Worm (Caenorhabditis elegans): ENCODE data around the gene frpr-5.

Gene frpr-5

ce11 chrV:13497322-13497847 is 38.5 kb downstream of the frpr-5 start, which contains the start of the genes eea-1 and gut-2 (continued):
- TF ChIP-seq R02D3.7 (tag; optimal IDR thresholded peaks at IDR 0.05) = no peak
- TF ChIP-seq ZK546.5 (tag; optimal IDR thresholded peaks at IDR 0.05) = no peak
- peak; percentile 54 for TF ChIP-seq snpc-4 (tag; optimal IDR thresholded peaks at IDR 0.05)
- TF ChIP-seq sma-3 (GFP tag; optimal IDR thresholded peaks at IDR 0.05) = peak; percentile 67
- TF ChIP-seq lin-11 (tag; optimal IDR thresholded peaks at IDR 0.05) = peak; percentile 15
- TF ChIP-seq unc-39 (tag; optimal IDR thresholded peaks at IDR 0.05) = no peak
- TF ChIP-seq C34F6.9 (tag; optimal IDR thresholded peaks at IDR 0.05) = peak; percentile 86
- no peak for TF ChIP-seq zag-1 (tag; optimal IDR thresholded peaks at IDR 0.05)
- no peak for TF ChIP-seq elt-3 (tag; optimal IDR thresholded peaks at IDR 0.05)
- peak; percentile 72 for TF ChIP-seq nhr-21 (tag; optimal IDR thresholded peaks at IDR 0.05)
- no peak for TF ChIP-seq mbf-1 (tag; optimal IDR thresholded peaks at IDR 0.05)
- no peak for TF ChIP-seq elt-1 (tag; optimal IDR thresholded peaks at IDR 0.05)
- TF ChIP-seq nhr-6 (tag; optimal IDR thresholded peaks at IDR 0.05) = no peak
- TF ChIP-seq F13H6.1 (tag; optimal IDR thresholded peaks at IDR 0.05) = peak; percentile 81
- no peak for TF ChIP-seq alr-1 (tag; optimal IDR thresholded peaks at IDR 0.05)
- TF ChIP-seq ztf-11 (tag; optimal IDR thresholded peaks at IDR 0.05) = no peak
- no peak for TF ChIP-seq ceh-16 (tag; optimal IDR thresholded peaks at IDR 0.05)
- peak; percentile 29 to 76 for TF ChIP-seq lsy-2 (tag; optimal IDR thresholded peaks at IDR 0.05)
- no peak for TF ChIP-seq blmp-1 (tag; optimal IDR thresholded peaks at IDR 0.05; ENCODE audit: insufficient read depth)
- no peak for TF ChIP-seq nhr-23 (tag; optimal IDR thresholded peaks at IDR 0.05)
- TF ChIP-seq unc-62 (GFP tag; optimal IDR thresholded peaks at IDR 0.05) = no peak
- peak; percentile 21 for TF ChIP-seq ztf-4 (tag; optimal IDR thresholded peaks at IDR 0.05)

- peak; percentile 4 for TF ChIP-seq nhr-21 (tag; optimal IDR thresholded peaks at IDR 0.05)
- peak; percentile 55 for TF ChIP-seq sma-9 (GFP tag; optimal IDR thresholded peaks at IDR 0.05)
- no peak for TF ChIP-seq sma-9 (tag; optimal IDR thresholded peaks at IDR 0.05)
- TF ChIP-seq ceh-16 (tag; optimal IDR thresholded peaks at IDR 0.05) = peak; percentile 57
- TF ChIP-seq blmp-1 (tag; optimal IDR thresholded peaks at IDR 0.05; ENCODE audit: insufficient read depth) = peak; percentile 70
- TF ChIP-seq ztf-11 (tag; optimal IDR thresholded peaks at IDR 0.05) = no peak
- TF ChIP-seq ZK546.5 (tag; optimal IDR thresholded peaks at IDR 0.05) = no peak
- TF ChIP-seq egl-27 (tag; optimal IDR thresholded peaks at IDR 0.05) = peak; percentile 13
- peak; percentile 61 for TF ChIP-seq nhr-25 (tag; optimal IDR thresholded peaks at IDR 0.05)
- TF ChIP-seq dmd-4 (tag; optimal IDR thresholded peaks at IDR 0.05) = no peak
- TF ChIP-seq elt-1 (tag; optimal IDR thresholded peaks at IDR 0.05) = peak; percentile 43
- TF ChIP-seq fos-1 (tag; optimal IDR thresholded peaks at IDR 0.05) = peak; percentile 51
Measured at ce11 chrV:13489830-13490229, 46.1 kb downstream of the frpr-5 start, which contains the start of gene T10G3.3. Gene T10G3.3, minus strand, starts transcription at chrV:13490199.

- no peak for TF ChIP-seq nhr-23 (tag; optimal IDR thresholded peaks at IDR 0.05)
- peak; percentile 46 for TF ChIP-seq sma-9 (GFP tag; optimal IDR thresholded peaks at IDR 0.05)
- TF ChIP-seq sma-9 (tag; optimal IDR thresholded peaks at IDR 0.05) = no peak
- no peak for TF ChIP-seq dmd-4 (tag; optimal IDR thresholded peaks at IDR 0.05)
- no peak for TF ChIP-seq ztf-1 (GFP tag; conservative IDR thresholded peaks at IDR 0.05)
- TF ChIP-seq fos-1 (tag; optimal IDR thresholded peaks at IDR 0.05) = no peak
- TF ChIP-seq nhr-129 (tag; optimal IDR thresholded peaks at IDR 0.05) = no peak
- TF ChIP-seq nhr-10 (tag; optimal IDR thresholded peaks at IDR 0.05) = no peak
- no peak for TF ChIP-seq lin-39 (tag; optimal IDR thresholded peaks at IDR 0.05)
- TF ChIP-seq nhr-237 (tag; optimal IDR thresholded peaks at IDR 0.05) = no peak
- TF ChIP-seq blmp-1 (tag; optimal IDR thresholded peaks at IDR 0.05; ENCODE audit: insufficient read depth) = peak; percentile 20
- no peak for TF ChIP-seq nhr-21 (tag; optimal IDR thresholded peaks at IDR 0.05)
- TF ChIP-seq elt-1 (tag; optimal IDR thresholded peaks at IDR 0.05) = no peak
- no peak for TF ChIP-seq alr-1 (tag; optimal IDR thresholded peaks at IDR 0.05)
- no peak for TF ChIP-seq elt-3 (tag; optimal IDR thresholded peaks at IDR 0.05)
- TF ChIP-seq nhr-25 (tag; optimal IDR thresholded peaks at IDR 0.05) = peak; percentile 44
- TF ChIP-seq nhr-12 (tag; optimal IDR thresholded peaks at IDR 0.05) = no peak
Measured at ce11 chrV:13488297-13488803, 47.6 kb downstream of the frpr-5 start.

- TF ChIP-seq lin-39 (tag; optimal IDR thresholded peaks at IDR 0.05) (no peak), sma-9 (GFP tag; optimal IDR thresholded peaks at IDR 0.05) (no peak), sma-9 (tag; optimal IDR thresholded peaks at IDR 0.05) (no peak), Y55F3AM.14 (GFP tag; optimal IDR thresholded peaks at IDR 0.05) (no peak), lsy-2 (tag; optimal IDR thresholded peaks at IDR 0.05) (no peak)
Measured at ce11 chrV:13485732-13486131, 50.2 kb downstream of the frpr-5 start.
